Fruit fly (Drosophila melanogaster) whole organism, embryonic: Measurements from ENCODE around the gene Grip75.

ENCODE experiments used
- Awh ChIP-seq: fragments of 200-800 bp; sonication (Bioruptor generic); IDR thresholded peaks from 2 replicates; pipeline ENCODE4, ENCODE4 v1.3.6; 2022; ENCODE audit warnings: missing biosample characterization, missing genetic modification characterization
- CG10147 ChIP-seq: fragments of 200-800 bp; sonication (Bioruptor generic); optimal IDR thresholded peaks from 2 replicates; lab custom pipeline; 2019; ENCODE audit warnings: missing biosample characterization, mild to moderate bottlenecking, missing genetic modification characterization, moderate library complexity
- CG11085 ChIP-seq: fragments of 200-800 bp; sonication (Bioruptor generic); IDR thresholded peaks from 2 replicates; pipeline ENCODE4 v1.3.6; 2022; ENCODE audit warnings: missing biosample characterization, missing genetic modification characterization
- CG11093 ChIP-seq: fragments of 200-800 bp; sonication (Bioruptor generic); IDR thresholded peaks from 3 replicates; pipeline ENCODE4 v1.3.6; 2022; ENCODE audit warnings: missing biosample characterization, missing genetic modification characterization
- CG11247 ChIP-seq: fragments of 200-800 bp; sonication (Bioruptor generic); IDR thresholded peaks from 2 replicates; pipeline ENCODE4 v1.3.6; 2022; ENCODE audit warnings: missing biosample characterization, missing genetic modification characterization
- CG11398 ChIP-seq: fragments of 200-800 bp; sonication (Bioruptor generic); optimal IDR thresholded peaks from 2 replicates; lab custom pipeline; 2016; ENCODE audit warnings: missing biosample characterization, missing genetic modification characterization
- CG11560 ChIP-seq: fragments of 200-800 bp; sonication (Bioruptor generic); IDR thresholded peaks from 3 replicates; pipeline ENCODE4 v1.3.6; 2022; ENCODE audit warnings: missing biosample characterization, missing genetic modification characterization
- CG12942 ChIP-seq: fragments of 200-800 bp; sonication (Bioruptor generic); optimal IDR thresholded peaks from 3 replicates; lab custom pipeline; 2016; ENCODE audit warnings: missing biosample characterization, missing genetic modification characterization
- CG15601 ChIP-seq: fragments of 200-800 bp; sonication (Bioruptor generic); optimal IDR thresholded peaks from 3 replicates; lab custom pipeline; 2019; ENCODE audit warnings: missing biosample characterization, mild to moderate bottlenecking, missing genetic modification characterization, moderate library complexity
- CG17829 ChIP-seq: fragments of 200-800 bp; optimal IDR thresholded peaks from 2 replicates; lab custom pipeline; 2019; ENCODE audit warnings: missing biosample characterization, mild to moderate bottlenecking, missing genetic modification characterization, moderate library complexity
- CG2678 ChIP-seq: fragments of 200-800 bp; sonication (Bioruptor generic); optimal IDR thresholded peaks from 3 replicates; lab custom pipeline; 2019; ENCODE audit warnings: missing biosample characterization, mild to moderate bottlenecking, missing genetic modification characterization, moderate library complexity
- CG3281 ChIP-seq: fragments of 200-800 bp; sonication (Bioruptor generic); optimal IDR thresholded peaks from 3 replicates; lab custom pipeline; 2017; ENCODE audit warnings: missing biosample characterization, mild to moderate bottlenecking, missing genetic modification characterization
- CG34376 ChIP-seq: fragments of 200-800 bp; sonication (Bioruptor generic); optimal IDR thresholded peaks from 2 replicates; lab custom pipeline; 2018; ENCODE audit warnings: missing biosample characterization, mild to moderate bottlenecking, missing genetic modification characterization
- CG3838 ChIP-seq: fragments of 200-800 bp; sonication (Bioruptor generic); optimal IDR thresholded peaks from 3 replicates; lab custom pipeline; 2016; ENCODE audit warnings: missing biosample characterization, missing genetic modification characterization
- CG3995 ChIP-seq: fragments of 200-800 bp; sonication (Bioruptor generic); optimal IDR thresholded peaks from 3 replicates; lab custom pipeline; 2016; ENCODE audit warnings: missing biosample characterization, missing genetic modification characterization
- CG4282 ChIP-seq: fragments of 200-800 bp; sonication (Bioruptor generic); optimal IDR thresholded peaks from 2 replicates; lab custom pipeline; 2016; ENCODE audit warnings: missing biosample characterization, missing genetic modification characterization
- CG6813 ChIP-seq: fragments of 200-800 bp; sonication (Bioruptor generic); optimal IDR thresholded peaks from 2 replicates; lab custom pipeline; 2017; ENCODE audit warnings: missing biosample characterization, missing genetic modification characterization, mild to moderate bottlenecking, moderate library complexity, missing genetic modification reagents
- CG7357 ChIP-seq: fragments of 200-800 bp; sonication (Bioruptor generic); IDR thresholded peaks from 3 replicates; pipeline ENCODE4 v1.3.6; 2022; ENCODE audit warnings: missing biosample characterization, missing genetic modification characterization
- CG7786 ChIP-seq: fragments of 200-800 bp; sonication (Bioruptor generic); optimal IDR thresholded peaks from 2 replicates; lab custom pipeline; 2016; ENCODE audit warnings: missing biosample characterization, missing genetic modification characterization
- CTCF ChIP-seq: fragments of 200-800 bp; sonication (Bioruptor generic); optimal IDR thresholded peaks from 2 replicates; lab custom pipeline; 2017; ENCODE audit warnings: missing biosample characterization, mild to moderate bottlenecking, missing genetic modification characterization, moderate library complexity
- D19B ChIP-seq: fragments of 200-800 bp; sonication (Bioruptor generic); optimal IDR thresholded peaks from 2 replicates; lab custom pipeline; 2017; ENCODE audit warnings: missing biosample characterization, mild to moderate bottlenecking, missing genetic modification characterization
- ERR ChIP-seq: fragments of 200-800 bp; sonication (Bioruptor generic); optimal IDR thresholded peaks from 2 replicates; lab custom pipeline; 2016; ENCODE audit warnings: missing biosample characterization, missing genetic modification characterization
- HHEX ChIP-seq: fragments of 200-800 bp; sonication (Bioruptor generic); optimal IDR thresholded peaks from 3 replicates; lab custom pipeline; 2017; ENCODE audit warnings: missing biosample characterization, mild to moderate bottlenecking, missing genetic modification characterization, missing genetic modification reagents
- Hsf ChIP-seq: fragments of 200-800 bp; sonication (Bioruptor generic); optimal IDR thresholded peaks from 3 replicates; lab custom pipeline; 2016; ENCODE audit warnings: missing biosample characterization, missing genetic modification characterization
- Lim3 ChIP-seq: fragments of 200-800 bp; sonication (Bioruptor generic); IDR thresholded peaks from 2 replicates; pipeline ENCODE4 v1.3.6; 2022; ENCODE audit warnings: missing biosample characterization, missing genetic modification characterization
- NfI ChIP-seq: fragments of 200-800 bp; sonication (Bioruptor generic); optimal IDR thresholded peaks from 3 replicates; lab custom pipeline; 2018; ENCODE audit warnings: missing biosample characterization, mild to moderate bottlenecking, missing genetic modification characterization, moderate library complexity
- Spps ChIP-seq: fragments of 200-800 bp; sonication (Bioruptor generic); optimal IDR thresholded peaks from 2 replicates; lab custom pipeline; 2018; ENCODE audit warnings: missing biosample characterization, mild to moderate bottlenecking, missing genetic modification characterization
- Sry-β ChIP-seq: fragments of 200-800 bp; sonication (Bioruptor generic); optimal IDR thresholded peaks from 2 replicates; lab custom pipeline; 2018; ENCODE audit warnings: missing biosample characterization, mild to moderate bottlenecking, missing genetic modification characterization, moderate library complexity
- Stat92E ChIP-seq, 3 experiments: fragments of >200 bp in 2 of 3; fragments of 200-800 bp in 1 of 3; sonication (Bioruptor generic) in 1 of 3; optimal IDR thresholded peaks; 2 replicates each; lab custom pipeline; 2017 to 2019; ENCODE audit warnings: missing biosample characterization in 3 of 3, missing genetic modification characterization in 3 of 3, mild to moderate bottlenecking in 1 of 3, moderate library complexity in 1 of 3
- Trl ChIP-seq, 3 experiments: fragments of >200 bp in 2 of 3; fragments of 200-800 bp in 1 of 3; sonication (Bioruptor generic) in 1 of 3; optimal IDR thresholded peaks; 2 replicates in 1 of 3; 3 replicates in 2 of 3; lab custom pipeline; 2016 to 2017; ENCODE audit warnings: missing biosample characterization in 1 of 3, missing genetic modification characterization in 1 of 3
- ato ChIP-seq: fragments of 200-800 bp; sonication (Bioruptor generic); IDR thresholded peaks from 2 replicates; pipeline ENCODE4 v1.3.6; 2022; ENCODE audit warnings: missing biosample characterization, missing genetic modification characterization; ENCODE audit not compliant: partially characterized antibody
- bowl ChIP-seq: fragments of 200-800 bp; sonication (Bioruptor generic); IDR thresholded peaks from 2 replicates; pipeline ENCODE4 v1.3.6; 2022; ENCODE audit warnings: missing biosample characterization, missing genetic modification characterization
- esg ChIP-seq: fragments of 200-800 bp; sonication (Bioruptor generic); conservative IDR thresholded peaks from 2 replicates; pipeline ENCODE4 v1.3.6; 2022; ENCODE audit warnings: missing biosample characterization, missing genetic modification characterization
- eyg ChIP-seq: fragments of 200-800 bp; sonication (Bioruptor generic); optimal IDR thresholded peaks from 3 replicates; lab custom pipeline; 2016; ENCODE audit warnings: missing biosample characterization, missing genetic modification characterization
- grau ChIP-seq: fragments of 200-800 bp; optimal IDR thresholded peaks from 3 replicates; lab custom pipeline; 2019; ENCODE audit warnings: missing biosample characterization, mild to moderate bottlenecking, missing genetic modification characterization, moderate library complexity
- gsb-n ChIP-seq: fragments of 200-800 bp; sonication (Bioruptor generic); optimal IDR thresholded peaks from 3 replicates; lab custom pipeline; 2018; ENCODE audit warnings: missing biosample characterization, mild to moderate bottlenecking, missing genetic modification characterization
- kah ChIP-seq: fragments of 200-800 bp; sonication (Bioruptor generic); optimal IDR thresholded peaks from 2 replicates; lab custom pipeline; 2018; ENCODE audit warnings: missing biosample characterization, mild to moderate bottlenecking, missing genetic modification characterization
- ken ChIP-seq: fragments of 200-800 bp; sonication (Bioruptor generic); IDR thresholded peaks from 3 replicates; pipeline ENCODE4 v1.3.6; 2022; ENCODE audit warnings: missing biosample characterization, missing genetic modification characterization
- kni ChIP-seq: fragments of 200-800 bp; sonication (Bioruptor generic); optimal IDR thresholded peaks from 3 replicates; lab custom pipeline; 2017; ENCODE audit warnings: mild to moderate bottlenecking, missing biosample characterization, missing genetic modification reagents, missing genetic modification characterization
- lilli ChIP-seq: fragments of 200-800 bp; sonication (Bioruptor generic); optimal IDR thresholded peaks from 3 replicates; lab custom pipeline; 2016; ENCODE audit warnings: missing biosample characterization, missing genetic modification characterization
- mam ChIP-seq: fragments of 200-800 bp; sonication (Bioruptor generic); optimal IDR thresholded peaks from 3 replicates; lab custom pipeline; 2016; ENCODE audit warnings: missing biosample characterization, missing genetic modification characterization
- pb ChIP-seq: fragments of 200-800 bp; sonication (Bioruptor generic); optimal IDR thresholded peaks from 3 replicates; lab custom pipeline; 2016; ENCODE audit warnings: missing biosample characterization, missing genetic modification characterization
- psq ChIP-seq: fragments of 200-800 bp; sonication (Bioruptor generic); optimal IDR thresholded peaks from 2 replicates; lab custom pipeline; 2017; ENCODE audit warnings: missing biosample characterization, missing genetic modification characterization
- pzg ChIP-seq: fragments of 200-800 bp; sonication (Bioruptor generic); optimal IDR thresholded peaks from 3 replicates; lab custom pipeline; 2018; ENCODE audit warnings: missing biosample characterization, mild to moderate bottlenecking, missing genetic modification characterization, moderate library complexity
- slp2 ChIP-seq: fragments of 200-800 bp; sonication (Bioruptor generic); optimal IDR thresholded peaks from 2 replicates; lab custom pipeline; 2016; ENCODE audit warnings: missing biosample characterization, missing genetic modification characterization
- stwl ChIP-seq: fragments of 200-800 bp; sonication (Bioruptor generic); optimal IDR thresholded peaks from 3 replicates; lab custom pipeline; 2018; ENCODE audit warnings: missing biosample characterization, mild to moderate bottlenecking, missing genetic modification characterization, moderate library complexity
- sug ChIP-seq: fragments of 200-800 bp; optimal IDR thresholded peaks from 2 replicates; lab custom pipeline; 2019; ENCODE audit warnings: missing biosample characterization, mild to moderate bottlenecking, missing genetic modification characterization, moderate library complexity
- tgo ChIP-seq: fragments of 200-800 bp; sonication (Bioruptor generic); IDR thresholded peaks from 3 replicates; pipeline ENCODE4 v1.3.6; 2022; ENCODE audit warnings: missing biosample characterization, missing genetic modification characterization
- tup ChIP-seq: fragments of 200-800 bp; sonication (Bioruptor generic); optimal IDR thresholded peaks from 2 replicates; lab custom pipeline; 2016; ENCODE audit warnings: missing biosample characterization, mild to moderate bottlenecking, missing genetic modification characterization, moderate library complexity
- zen ChIP-seq: fragments of 200-800 bp; sonication (Bioruptor generic); optimal IDR thresholded peaks from 3 replicates; lab custom pipeline; 2018; ENCODE audit warnings: missing biosample characterization, mild to moderate bottlenecking, missing genetic modification characterization, moderate library complexity

The Grip75 gene

DNA sequence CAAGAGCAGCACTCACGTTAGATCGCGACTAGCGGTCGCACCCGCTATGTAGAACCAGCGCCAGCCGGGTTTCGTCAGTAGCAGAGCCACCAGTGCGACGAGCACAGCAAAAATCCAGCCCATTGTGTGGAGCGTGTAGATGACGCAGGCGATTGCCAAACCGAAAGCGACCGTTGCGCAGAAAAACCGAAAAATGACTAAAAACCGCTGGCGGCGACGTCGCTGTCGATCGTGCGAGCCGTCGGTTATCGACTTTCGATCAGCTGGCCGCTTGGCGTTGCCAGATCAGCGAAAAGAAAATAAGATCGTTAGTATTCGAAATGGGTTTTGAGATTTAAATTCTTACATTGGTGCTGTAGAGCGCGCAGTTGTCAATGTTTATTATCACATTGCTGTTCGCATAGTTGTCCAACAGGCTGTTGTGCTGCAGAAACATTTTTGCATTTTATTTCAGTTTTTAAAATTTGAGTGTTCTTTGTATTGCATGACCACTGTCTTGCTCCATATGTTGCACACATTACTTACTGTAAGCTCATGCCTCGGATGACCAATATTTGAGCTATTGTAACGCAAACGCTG lies 33.5 kb downstream of the Grip75 start (continued):
- peak; percentile 7 for TF ChIP-seq slp2
- TF ChIP-seq Lim3: no peak
- TF ChIP-seq tgo (GFP tag; lab: Robert Waterston, UW): peak; percentile 23; the same call in 1 of the 3 replicates
- peak; percentile 21 for TF ChIP-seq CG34376
- TF ChIP-seq CG11560: 0 out of 3 replicates have a peak, but pooled peaks have one; percentile 54
- TF ChIP-seq CG12942 (GFP tag; lab: Kevin White, UChicago): peak; percentile 3
- peak; percentile 68 for TF ChIP-seq sug
- TF ChIP-seq gsb-n (tag; lab: Kevin White, UChicago): no peak
- TF ChIP-seq CG11093 (GFP tag; lab: Robert Waterston, UW): no peak
- TF ChIP-seq lilli (GFP tag; lab: Kevin White, UChicago): peak; percentile 47
- no peak for TF ChIP-seq pb (GFP tag; lab: Kevin White, UChicago)
- no peak for TF ChIP-seq CG4282
- no peak for TF ChIP-seq ken
- TF ChIP-seq NfI (GFP tag; lab: Kevin White, UChicago): peak; percentile 18
- no peak for TF ChIP-seq kah (GFP tag; lab: Kevin White, UChicago)
- TF ChIP-seq CG15601 (tag; lab: Kevin White, UChicago): no peak
- 0 out of 2 replicates have a peak, but pooled peaks have one; percentile 55 for TF ChIP-seq Awh (GFP tag; lab: Robert Waterston, UW)
- peak; percentile 44 for TF ChIP-seq pzg
- no peak for TF ChIP-seq Spps (tag; lab: Kevin White, UChicago)
- TF ChIP-seq CTCF: peak; percentile 40
- TF ChIP-seq mam: peak; percentile 47
- no peak for TF ChIP-seq esg (GFP tag; lab: Robert Waterston, UW)
- TF ChIP-seq CG3995 (GFP tag; lab: Kevin White, UChicago): no peak
- no peak for TF ChIP-seq ato (GFP tag; lab: Robert Waterston, UW)
- TF ChIP-seq ERR (GFP tag; lab: Kevin White, UChicago): peak; percentile 50
- TF ChIP-seq CG10147: no peak
- no peak for TF ChIP-seq eyg (GFP tag; lab: Kevin White, UChicago)
- TF ChIP-seq Trl (optimal IDR thresholded peaks at IDR 0.05; lab: Kevin White, UChicago): no peak
- peak; percentile 20 for TF ChIP-seq Trl (GFP tag; optimal IDR thresholded peaks at IDR 0.05; lab: Kevin White, UChicago)
- no peak for TF ChIP-seq kni
- TF ChIP-seq grau (tag; lab: Kevin White, UChicago): peak; percentile 95
- TF ChIP-seq Stat92E (GFP tag; optimal IDR thresholded peaks at IDR 0.05; lab: Kevin White, UChicago): peak in 1 of 3 experiments; percentile 31
- peak; percentile 33 for TF ChIP-seq HHEX (GFP tag; lab: Kevin White, UChicago)
- no peak for TF ChIP-seq CG7357
- TF ChIP-seq Sry-β (GFP tag; lab: Kevin White, UChicago): no peak
- TF ChIP-seq tup (GFP tag; lab: Kevin White, UChicago): no peak
- TF ChIP-seq zen (tag; lab: Kevin White, UChicago): no peak
- TF ChIP-seq CG7786 (GFP tag; lab: Kevin White, UChicago): no peak
- peak; percentile 35 for TF ChIP-seq CG2678 (tag; lab: Kevin White, UChicago)
- no peak for TF ChIP-seq CG3838
- TF ChIP-seq CG6813 (GFP tag; lab: Kevin White, UChicago): peak; percentile 6
- TF ChIP-seq Hsf (GFP tag; lab: Kevin White, UChicago): peak; percentile 43
- TF ChIP-seq bowl (GFP tag; lab: Robert Waterston, UW): no peak
- TF ChIP-seq CG17829 (tag; lab: Kevin White, UChicago): no peak
- no peak for TF ChIP-seq D19B (GFP tag; lab: Kevin White, UChicago)
- no peak for TF ChIP-seq CG11085 (GFP tag; lab: Robert Waterston, UW)
- peak; percentile 13 for TF ChIP-seq CG11398
- TF ChIP-seq stwl (tag; lab: Kevin White, UChicago): no peak
- peak; percentile 50 for TF ChIP-seq CG3281 (GFP tag; lab: Kevin White, UChicago)
- TF ChIP-seq CG11247 (GFP tag; lab: Robert Waterston, UW): 0 out of 2 replicates have a peak, but pooled peaks have one; percentile 50
- TF ChIP-seq psq: no peak
